Fruit fly (Drosophila melanogaster): Measurements from ENCODE around the gene CG9121.

Gene CG9121

dm6 chr2L:5054953-5055352 is 4.1 kb upstream of the CG9121 start, which contains the start of the genes CG14036 and His3.3A (continued):
- TF ChIP-seq Sry-δ (GFP tag; optimal IDR thresholded peaks at IDR 0.05) (peak; percentile 65), Hr51 (GFP tag; optimal IDR thresholded peaks at IDR 0.05) (peak in 1 of 2 experiments; percentile 22), trh (GFP tag; optimal IDR thresholded peaks at IDR 0.05) (no peak), psq (GFP tag; optimal IDR thresholded peaks at IDR 0.05) (no peak), HHEX (GFP tag; optimal IDR thresholded peaks at IDR 0.05) (peak; percentile 24), CG10431 (GFP tag; optimal IDR thresholded peaks at IDR 0.05) (peak; percentile 42), Abd-B (GFP tag; optimal IDR thresholded peaks at IDR 0.05) (no peak), crp (GFP tag; optimal IDR thresholded peaks at IDR 0.05) (peak in 1 of 2 experiments; percentile 77), ash1 (GFP tag; optimal IDR thresholded peaks at IDR 0.05) (peak; percentile 13), sima (GFP tag; optimal IDR thresholded peaks at IDR 0.05) (no peak), pb (GFP tag; optimal IDR thresholded peaks at IDR 0.05) (no peak), HmgZ (tag; optimal IDR thresholded peaks at IDR 0.05) (peak; percentile 74), Mad (GFP tag; optimal IDR thresholded peaks at IDR 0.05) (no peak), CG4360 (GFP tag; IDR thresholded peaks at IDR 0.05) (no peak), bbx (GFP tag; IDR thresholded peaks at IDR 0.05; ENCODE audit: partially characterized antibody) (peak; percentile 60), CG4424 (GFP tag; optimal IDR thresholded peaks at IDR 0.05) (no peak), grau (tag; optimal IDR thresholded peaks at IDR 0.05) (peak; percentile 15), CG34224 (GFP tag; IDR thresholded peaks at IDR 0.05; ENCODE audit: partially characterized antibody) (peak; percentile 80), CG16813 (GFP tag; IDR thresholded peaks at IDR 0.05; ENCODE audit: partially characterized antibody) (peak; percentile 69), Rfx (GFP tag; IDR thresholded peaks at IDR 0.05) (peak; percentile 42), CG2678 (tag; optimal IDR thresholded peaks at IDR 0.05) (peak; percentile 14), slp2 (GFP tag; optimal IDR thresholded peaks at IDR 0.05) (no peak), CG32772 (GFP tag; IDR thresholded peaks at IDR 0.05) (no peak), sr (GFP tag; IDR thresholded peaks at IDR 0.05) (no peak), sens (GFP tag) (peak; percentile 83), nmo (GFP tag; optimal IDR thresholded peaks at IDR 0.05) (peak; percentile 56), p53 (GFP tag; optimal IDR thresholded peaks at IDR 0.05) (no peak), dm (GFP tag; optimal IDR thresholded peaks at IDR 0.05) (peak; percentile 29), CG5245 (GFP tag; optimal IDR thresholded peaks at IDR 0.05) (no peak), HmgD (GFP tag; optimal IDR thresholded peaks at IDR 0.05) (no peak), klu (GFP tag; IDR thresholded peaks at IDR 0.05) (no peak), ken (GFP tag; IDR thresholded peaks at IDR 0.05) (no peak), knrl (GFP tag; IDR thresholded peaks at IDR 0.05; ENCODE audit: partially characterized antibody) (peak; percentile 52; the same call in 2 of the 3 replicates), fd64A (GFP tag; optimal IDR thresholded peaks at IDR 0.05) (no peak), CG2120 (GFP tag; optimal IDR thresholded peaks at IDR 0.05) (peak; percentile 46), CG4404 (GFP tag; IDR thresholded peaks at IDR 0.05) (no peak), Fer1 (GFP tag; optimal IDR thresholded peaks at IDR 0.05) (peak; percentile 48), BtbVII (GFP tag; optimal IDR thresholded peaks at IDR 0.05) (no peak), Bteb2 (GFP tag; optimal IDR thresholded peaks at IDR 0.05) (no peak), CG12104 (GFP tag; optimal IDR thresholded peaks at IDR 0.05) (no peak), CG10959 (GFP tag; IDR thresholded peaks at IDR 0.05) (no peak), trem (tag; optimal IDR thresholded peaks at IDR 0.05) (peak; percentile 75), Deaf1 (tag; optimal IDR thresholded peaks at IDR 0.05) (no peak), nerfin-1 (tag; optimal IDR thresholded peaks at IDR 0.05) (peak; percentile 20), Hr3 (GFP tag; optimal IDR thresholded peaks at IDR 0.05) (no peak), CG6791 (GFP tag; IDR thresholded peaks at IDR 0.05; ENCODE audit: partially characterized antibody) (peak; percentile 70; the same call in 2 of the 3 replicates), bowl (GFP tag; IDR thresholded peaks at IDR 0.05) (no peak), Aef1 (GFP tag; IDR thresholded peaks at IDR 0.05) (no peak), gce (GFP tag; IDR thresholded peaks at IDR 0.05) (0 out of 3 replicates have a peak, but pooled peaks have one; percentile 16), bab2 (GFP tag; optimal IDR thresholded peaks at IDR 0.05) (peak; percentile 6), Ada2b (GFP tag; IDR thresholded peaks at IDR 0.05) (no peak)

All from whole organism, embryonic.